Worm (Caenorhabditis elegans): Measurements from ENCODE around the gene abi-1.

abi-1 gene

DNA sequence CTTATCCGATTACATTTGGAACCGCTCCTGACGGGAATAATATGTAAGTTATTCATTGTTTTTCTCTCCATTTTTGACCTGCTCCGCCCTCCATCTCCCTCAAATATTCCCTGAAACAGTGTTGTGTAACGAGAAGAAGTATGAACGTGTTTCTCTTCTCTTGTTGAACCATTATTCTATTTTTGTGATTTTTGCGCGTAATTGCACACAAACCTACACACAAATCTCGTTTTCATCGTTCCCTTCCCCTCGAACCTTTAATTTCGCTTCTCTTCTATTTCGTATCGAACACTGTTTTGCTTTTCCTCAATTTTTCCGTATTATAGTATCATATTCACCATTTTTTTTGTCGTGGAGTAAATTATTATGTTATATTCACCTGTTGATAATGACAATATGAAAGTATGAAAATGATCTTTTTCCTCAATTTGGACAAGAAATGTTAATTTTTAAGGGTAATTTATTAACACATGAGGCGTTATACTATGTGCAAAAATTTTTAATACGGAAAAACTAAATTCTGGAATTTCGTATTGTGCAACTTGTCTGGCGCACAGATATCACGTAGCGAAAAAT is 24.7 kb upstream of the abi-1 start:
- no peak for TF ChIP-seq ceh-9 (tag; optimal IDR thresholded peaks at IDR 0.05)
- no peak for TF ChIP-seq pha-4 (tag; optimal IDR thresholded peaks at IDR 0.05)
- TF ChIP-seq elt-2 (tag; optimal IDR thresholded peaks at IDR 0.05), result peak; percentile 3
- TF ChIP-seq egl-27 (tag; optimal IDR thresholded peaks at IDR 0.05), result no peak
- TF ChIP-seq lin-39 (tag; optimal IDR thresholded peaks at IDR 0.05), result no peak
- TF ChIP-seq ama-1 (optimal IDR thresholded peaks at IDR 0.05), result peak; percentile 77
- no peak for TF ChIP-seq unc-39 (tag; optimal IDR thresholded peaks at IDR 0.05)
- no peak for TF ChIP-seq nhr-28 (tag; optimal IDR thresholded peaks at IDR 0.05)
- no peak for TF ChIP-seq daf-12 (tag; optimal IDR thresholded peaks at IDR 0.05)
- peak; percentile 18 for TF ChIP-seq lsy-12 (tag; optimal IDR thresholded peaks at IDR 0.05)
- no peak for TF ChIP-seq eor-1 (tag; optimal IDR thresholded peaks at IDR 0.05)
- TF ChIP-seq zag-1 (tag; optimal IDR thresholded peaks at IDR 0.05), result no peak
- TF ChIP-seq elt-1 (tag; optimal IDR thresholded peaks at IDR 0.05), result no peak
- no peak for TF ChIP-seq jun-1 (tag; optimal IDR thresholded peaks at IDR 0.05)
- no peak for TF ChIP-seq egl-5 (tag; optimal IDR thresholded peaks at IDR 0.05)
- no peak for TF ChIP-seq nhr-25 (tag; optimal IDR thresholded peaks at IDR 0.05)
- TF ChIP-seq mdl-1 (tag; optimal IDR thresholded peaks at IDR 0.05), result no peak
- no peak for TF ChIP-seq nhr-67 (tag; optimal IDR thresholded peaks at IDR 0.05)

DNA sequence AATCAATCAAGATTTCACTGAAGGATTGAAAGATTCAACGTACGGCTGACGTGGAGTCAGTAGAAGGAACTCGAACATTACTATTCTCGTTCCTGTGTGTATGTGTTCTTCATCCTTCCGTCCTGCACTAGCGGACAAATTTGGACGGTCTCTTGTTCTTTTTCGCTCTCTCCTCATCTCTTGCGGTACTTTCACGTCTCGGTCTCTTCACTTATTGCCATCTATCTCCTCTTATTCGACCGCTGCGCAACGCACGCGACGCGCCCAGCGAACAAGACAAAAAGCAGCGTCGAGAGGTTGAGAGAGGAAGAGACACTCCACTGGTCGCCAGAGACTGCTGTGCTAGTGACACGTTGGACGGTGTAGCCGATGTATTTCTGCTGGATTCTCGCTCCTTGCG is 22.9 kb upstream of the abi-1 start:
- TF ChIP-seq sea-2 (GFP tag; optimal IDR thresholded peaks at IDR 0.05) (no peak), unc-62 (GFP tag; optimal IDR thresholded peaks at IDR 0.05) (peak; percentile 34), pqm-1 (tag; optimal IDR thresholded peaks at IDR 0.05) (no peak), jun-1 (tag; optimal IDR thresholded peaks at IDR 0.05) (peak; percentile 78), nhr-25 (tag; optimal IDR thresholded peaks at IDR 0.05) (peak; percentile 75), mdl-1 (tag; optimal IDR thresholded peaks at IDR 0.05) (peak; percentile 32), aly-2 (tag; optimal IDR thresholded peaks at IDR 0.05) (no peak), lin-39 (tag; optimal IDR thresholded peaks at IDR 0.05) (peak; percentile 88), elt-2 (tag; optimal IDR thresholded peaks at IDR 0.05) (peak; percentile 63), nfya-1 (tag; optimal IDR thresholded peaks at IDR 0.05; ENCODE audit: insufficient read depth) (peak; percentile 90), ama-1 (optimal IDR thresholded peaks at IDR 0.05) (peak; percentile 82), ceh-28 (tag; optimal IDR thresholded peaks at IDR 0.05) (peak; percentile 65), lin-15B (tag; optimal IDR thresholded peaks at IDR 0.05) (peak; percentile 70), egl-5 (tag; optimal IDR thresholded peaks at IDR 0.05) (no peak), hmg-11 (tag; optimal IDR thresholded peaks at IDR 0.05) (peak; percentile 88), pha-4 (tag; optimal IDR thresholded peaks at IDR 0.05) (peak; percentile 78), ceh-82 (tag; optimal IDR thresholded peaks at IDR 0.05) (no peak), elt-3 (tag; optimal IDR thresholded peaks at IDR 0.05) (peak in 1 of 3 experiments; percentile 26), R02D3.7 (tag; optimal IDR thresholded peaks at IDR 0.05) (peak; percentile 29), skn-1 (tag; optimal IDR thresholded peaks at IDR 0.05) (peak; percentile 24), nhr-23 (tag; optimal IDR thresholded peaks at IDR 0.05) (peak; percentile 63), snpc-4 (tag; optimal IDR thresholded peaks at IDR 0.05) (peak; percentile 89)

DNA sequence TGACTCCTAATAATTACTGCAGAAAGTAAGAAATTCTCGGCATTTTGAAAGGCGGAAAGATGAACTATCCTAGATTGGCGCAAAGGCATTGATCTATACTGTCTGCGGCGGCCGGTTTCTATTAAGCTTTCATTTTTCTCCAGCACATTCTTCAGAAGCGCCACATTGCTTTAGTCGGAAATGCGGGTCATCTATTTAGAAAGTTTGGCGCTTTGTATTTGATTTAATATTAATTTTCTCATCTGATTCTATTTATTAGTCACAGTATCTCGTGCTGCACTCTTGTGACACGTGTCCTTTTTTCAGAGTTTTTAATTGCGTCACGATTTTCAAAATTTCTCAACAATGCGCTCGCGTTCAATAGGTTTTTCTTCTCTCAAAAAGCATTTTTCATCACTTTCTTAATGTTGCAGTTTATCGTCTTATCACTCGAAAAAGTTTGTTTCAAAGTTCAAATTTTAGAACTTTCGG is 22.5 kb upstream of the abi-1 start:
- peak; percentile 76 for TF ChIP-seq nhr-43 (tag; optimal IDR thresholded peaks at IDR 0.05; ENCODE audit: poor library complexity, severe bottlenecking)
- TF ChIP-seq fos-1 (tag; optimal IDR thresholded peaks at IDR 0.05), result no peak
- TF ChIP-seq hmg-11 (tag; optimal IDR thresholded peaks at IDR 0.05), result no peak
- TF ChIP-seq ztf-4 (tag; optimal IDR thresholded peaks at IDR 0.05), result peak; percentile 55
- peak; percentile 59 for TF ChIP-seq ama-1 (optimal IDR thresholded peaks at IDR 0.05)
- no peak for TF ChIP-seq nhr-12 (tag; optimal IDR thresholded peaks at IDR 0.05)

- peak; percentile 54 for TF ChIP-seq nhr-77 (tag; optimal IDR thresholded peaks at IDR 0.05)
- no peak for TF ChIP-seq nfya-1 (tag; optimal IDR thresholded peaks at IDR 0.05; ENCODE audit: insufficient read depth)
- no peak for TF ChIP-seq ceh-28 (tag; optimal IDR thresholded peaks at IDR 0.05)
- no peak for TF ChIP-seq ama-1 (optimal IDR thresholded peaks at IDR 0.05)
- no peak for TF ChIP-seq fkh-10 (GFP tag; optimal IDR thresholded peaks at IDR 0.05)
- TF ChIP-seq tbx-2 (tag; optimal IDR thresholded peaks at IDR 0.05), result no peak
- peak; percentile 17 for TF ChIP-seq elt-2 (tag; optimal IDR thresholded peaks at IDR 0.05)
Observed at ce11 chrIII:5714230-5714983, 21.9 kb upstream of the abi-1 start, which contains the start of gene arf-1. arf-1 (plus strand) TSS chrIII:5714886.

Data from whole organism, L3 larva.